Fruit fly (Drosophila melanogaster): ENCODE results near the gene Mst36Fb.

DNA sequence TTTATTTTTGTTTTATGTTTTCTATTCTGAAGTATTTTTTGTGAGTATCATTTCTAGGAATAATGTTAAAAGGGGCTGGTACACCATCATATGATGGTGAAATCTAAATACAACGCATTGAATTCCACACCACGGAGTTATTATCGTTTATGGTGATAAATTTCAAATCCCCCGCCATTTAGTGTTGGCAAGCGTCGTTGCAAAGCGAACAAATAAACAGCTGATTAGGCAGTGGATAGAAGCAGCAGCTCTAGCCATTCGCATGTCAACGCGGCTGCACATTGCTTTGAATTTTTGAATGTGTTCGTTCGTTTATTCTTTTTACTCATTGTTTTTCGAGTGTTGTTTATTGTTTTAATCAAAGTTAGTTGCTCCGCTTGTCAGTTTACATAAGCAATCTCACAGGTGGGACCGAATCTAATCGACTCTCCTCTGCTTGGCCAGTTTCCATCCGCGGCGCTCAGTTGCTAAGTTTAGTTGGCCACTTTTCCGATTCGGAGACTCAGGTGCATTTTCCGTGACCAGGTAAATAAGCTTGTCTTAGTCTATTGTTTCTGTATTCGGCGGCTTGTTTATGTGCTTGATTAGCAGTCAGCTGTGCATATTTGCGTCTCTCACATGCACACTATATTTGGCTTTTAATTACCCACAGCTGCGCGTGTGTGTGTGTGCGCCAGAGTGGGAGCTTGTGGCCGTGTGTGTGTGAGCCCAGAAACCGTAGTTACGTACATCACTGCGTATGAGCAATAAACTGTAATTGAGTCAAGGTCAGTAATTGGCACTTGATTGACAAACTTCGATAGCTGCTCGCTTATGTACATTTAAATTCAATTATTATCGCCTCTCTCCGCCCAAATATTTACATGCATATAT is 2.3 kb upstream of the Mst36Fb start, which contains the start of the genes Mst36Fa and CG31751:
- TF ChIP-seq psq (optimal IDR thresholded peaks at IDR 0.05) (no peak), usp (GFP tag; optimal IDR thresholded peaks at IDR 0.05) (no peak), EcR (GFP tag; optimal IDR thresholded peaks at IDR 0.05) (no peak), Dll (optimal IDR thresholded peaks at IDR 0.05) (no peak), pan (optimal IDR thresholded peaks at IDR 0.05) (no peak)

Data from whole organism.